Worm (Caenorhabditis elegans) whole organism, L2 larva: ENCODE data around the gene Y45F10D.6.

ENCODE experiments used
- ZK546.5 ChIP-seq: sonication (generic microtip); optimal IDR thresholded peaks from 2 replicates; lab custom pipeline; 2017; ENCODE audit warnings: missing biosample characterization, missing genetic modification characterization
- ama-1 ChIP-seq: fragments of 150-350 bp; optimal IDR thresholded peaks from 2 replicates; lab custom pipeline; 2018; ENCODE audit warnings: inconsistent platforms
- ceh-82 ChIP-seq: fragments of 150-350 bp; optimal IDR thresholded peaks from 2 replicates; lab custom pipeline; 2014; ENCODE audit warnings: missing biosample characterization, missing genetic modification characterization
- lsy-2 ChIP-seq, 2 experiments: fragments of 150-350 bp in 1 of 2; sonication (generic microtip) in 1 of 2; optimal IDR thresholded peaks; 2 replicates each; lab custom pipeline; 2014 to 2017; ENCODE audit warnings: missing biosample characterization in 2 of 2, missing genetic modification characterization in 2 of 2
- mdl-1 ChIP-seq, 2 experiments: fragments of 150-350 bp in 1 of 2; sonication (generic microtip) in 1 of 2; optimal IDR thresholded peaks; 2 replicates each; lab custom pipeline; 2017; ENCODE audit warnings: missing biosample characterization in 2 of 2, missing genetic modification characterization in 2 of 2
- nhr-77 ChIP-seq: fragments of 150-350 bp; optimal IDR thresholded peaks from 2 replicates; lab custom pipeline; 2014; ENCODE audit warnings: missing biosample characterization, missing genetic modification characterization
- ztf-4 ChIP-seq: fragments of 150-350 bp; optimal IDR thresholded peaks from 2 replicates; lab custom pipeline; 2014; ENCODE audit warnings: missing biosample characterization, missing genetic modification characterization

ce11 chrIV:13788652-13789051 lies 9.1 kb downstream of the Y45F10D.6 start, which contains the start of the genes sas-6 and Y45F10D.7:
- peak; percentile 95 to 99 for TF ChIP-seq lsy-2 (tag; optimal IDR thresholded peaks at IDR 0.05; lab: Kevin White, UChicago)
- TF ChIP-seq ztf-4: no peak
- TF ChIP-seq ZK546.5 (tag; lab: Kevin White, UChicago): no peak
- no peak for TF ChIP-seq ama-1
- no peak for TF ChIP-seq ceh-82 (tag; lab: Kevin White, UChicago)
- no peak for TF ChIP-seq mdl-1 (tag; optimal IDR thresholded peaks at IDR 0.05; lab: Kevin White, UChicago)
- no peak for TF ChIP-seq nhr-77 (tag; lab: Kevin White, UChicago)
